Fruit fly (Drosophila melanogaster) whole organism, adult: ENCODE measurements around the gene Elp1.

ENCODE experiments used
- CG11617 ChIP-seq: fragments of 200-800 bp; sonication (Bioruptor generic); optimal IDR thresholded peaks from 2 replicates; lab custom pipeline; 2017; ENCODE audit warnings: mild to moderate bottlenecking, missing biosample characterization, missing genetic modification reagents, missing genetic modification characterization
- CG12768 ChIP-seq: fragments of 200-800 bp; sonication (Bioruptor generic); optimal IDR thresholded peaks from 2 replicates; lab custom pipeline; 2017; ENCODE audit warnings: missing biosample characterization, missing genetic modification characterization, mild to moderate bottlenecking, moderate library complexity, missing genetic modification reagents
- CG14711 ChIP-seq: fragments of 200-800 bp; sonication (Bioruptor generic); optimal IDR thresholded peaks from 2 replicates; lab custom pipeline; 2018; ENCODE audit warnings: missing biosample characterization, mild to moderate bottlenecking, missing genetic modification characterization, moderate library complexity
- CG1620 ChIP-seq: fragments of 200-800 bp; sonication (Bioruptor generic); optimal IDR thresholded peaks from 2 replicates; lab custom pipeline; 2016; ENCODE audit warnings: missing biosample characterization, missing genetic modification characterization
- CG33017 ChIP-seq: fragments of 200-800 bp; sonication (Bioruptor generic); optimal IDR thresholded peaks from 2 replicates; lab custom pipeline; 2018; ENCODE audit warnings: missing biosample characterization, mild to moderate bottlenecking, missing genetic modification characterization, moderate library complexity
- CG5204 ChIP-seq: fragments of 200-800 bp; sonication (Bioruptor generic); optimal IDR thresholded peaks from 2 replicates; lab custom pipeline; 2016; ENCODE audit warnings: missing biosample characterization, missing genetic modification characterization
- CG7045 ChIP-seq: fragments of 200-800 bp; sonication (Bioruptor generic); optimal IDR thresholded peaks from 2 replicates; lab custom pipeline; 2017; ENCODE audit warnings: missing biosample characterization, mild to moderate bottlenecking, missing genetic modification characterization
- CG7101 ChIP-seq: fragments of 200-800 bp; sonication (Bioruptor generic); optimal IDR thresholded peaks from 2 replicates; lab custom pipeline; 2018; ENCODE audit warnings: missing biosample characterization, mild to moderate bottlenecking, missing genetic modification characterization, moderate library complexity
- Clk ChIP-seq: fragments of 200-800 bp; sonication (Bioruptor generic); optimal IDR thresholded peaks from 2 replicates; lab custom pipeline; 2017; ENCODE audit warnings: missing biosample characterization, missing genetic modification characterization
- Crg-1 ChIP-seq: fragments of 200-800 bp; sonication (Bioruptor generic); optimal IDR thresholded peaks from 2 replicates; lab custom pipeline; 2016; ENCODE audit warnings: missing biosample characterization, missing genetic modification characterization
- Hr96 ChIP-seq: fragments of 200-800 bp; sonication (Bioruptor generic); optimal IDR thresholded peaks from 2 replicates; lab custom pipeline; 2016; ENCODE audit warnings: missing biosample characterization, missing genetic modification characterization
- Mnt ChIP-seq: fragments of 200-800 bp; sonication (Bioruptor generic); optimal IDR thresholded peaks from 2 replicates; lab custom pipeline; 2016; ENCODE audit warnings: missing biosample characterization, mild to moderate bottlenecking, missing genetic modification characterization
- bab1 ChIP-seq: fragments of 200-800 bp; sonication (Bioruptor generic); optimal IDR thresholded peaks from 3 replicates; lab custom pipeline; 2019; ENCODE audit warnings: missing biosample characterization, mild to moderate bottlenecking, missing genetic modification characterization, moderate library complexity
- cic ChIP-seq: fragments of 200-800 bp; sonication (Bioruptor generic); optimal IDR thresholded peaks from 2 replicates; lab custom pipeline; 2017; ENCODE audit warnings: missing biosample characterization, mild to moderate bottlenecking, missing genetic modification characterization, moderate library complexity
- cnc ChIP-seq, 2 experiments: fragments of >200 bp; optimal IDR thresholded peaks; 2 replicates each; lab custom pipeline; 2017
- kay ChIP-seq: fragments of 200-800 bp; sonication (Bioruptor generic); peaks from one replicate; lab custom pipeline; 2016; ENCODE audit warnings: missing biosample characterization, missing genetic modification characterization, borderline replicate concordance
- ovo ChIP-seq: fragments of 200-800 bp; sonication (Bioruptor generic); optimal IDR thresholded peaks from 2 replicates; lab custom pipeline; 2016; ENCODE audit warnings: missing biosample characterization, missing genetic modification characterization
- pad ChIP-seq: fragments of 200-800 bp; sonication (Bioruptor generic); optimal IDR thresholded peaks from 3 replicates; lab custom pipeline; 2017; ENCODE audit warnings: missing biosample characterization, missing genetic modification characterization, mild to moderate bottlenecking, moderate library complexity, missing genetic modification reagents
- tj ChIP-seq: fragments of 200-800 bp; sonication (Bioruptor generic); optimal IDR thresholded peaks from 3 replicates; lab custom pipeline; 2017; ENCODE audit warnings: missing biosample characterization, mild to moderate bottlenecking, missing genetic modification characterization, moderate library complexity
- toe ChIP-seq: fragments of 200-800 bp; sonication (Bioruptor generic); optimal IDR thresholded peaks from 2 replicates; lab custom pipeline; 2016; ENCODE audit warnings: missing biosample characterization, missing genetic modification characterization

Gene Elp1

dm6 chr3R:11679513-11679912, 28.7 kb downstream of the Elp1 start, which contains the start of the genes Taf12 and Ho:
Taf12 (minus strand) TSS chr3R:11679690.
Ho (plus strand) TSS chr3R:11679743.
- TF ChIP-seq ovo (GFP tag; lab: Kevin White, UChicago) (no peak), CG12768 (GFP tag; lab: Kevin White, UChicago) (no peak), CG7101 (tag; lab: Kevin White, UChicago) (peak; percentile 21), cic (GFP tag; lab: Kevin White, UChicago) (peak; percentile 32), CG11617 (GFP tag; lab: Kevin White, UChicago) (no peak), kay (GFP tag; lab: Kevin White, UChicago) (no peak), Mnt (GFP tag; lab: Kevin White, UChicago) (peak; percentile 45), tj (no peak), cnc (optimal IDR thresholded peaks at IDR 0.05; lab: Kevin White, UChicago) (no peak), Crg-1 (GFP tag; lab: Kevin White, UChicago) (no peak), CG14711 (peak; percentile 32), bab1 (GFP tag; lab: Kevin White, UChicago) (peak; percentile 38)

dm6 chr3R:11683675-11684074, 32.9 kb downstream of the Elp1 start:
- TF ChIP-seq Crg-1 (GFP tag; lab: Kevin White, UChicago) (no peak), cic (GFP tag; lab: Kevin White, UChicago) (peak; percentile 26), kay (GFP tag; lab: Kevin White, UChicago) (no peak), CG12768 (GFP tag; lab: Kevin White, UChicago) (peak; percentile 37)

DNA sequence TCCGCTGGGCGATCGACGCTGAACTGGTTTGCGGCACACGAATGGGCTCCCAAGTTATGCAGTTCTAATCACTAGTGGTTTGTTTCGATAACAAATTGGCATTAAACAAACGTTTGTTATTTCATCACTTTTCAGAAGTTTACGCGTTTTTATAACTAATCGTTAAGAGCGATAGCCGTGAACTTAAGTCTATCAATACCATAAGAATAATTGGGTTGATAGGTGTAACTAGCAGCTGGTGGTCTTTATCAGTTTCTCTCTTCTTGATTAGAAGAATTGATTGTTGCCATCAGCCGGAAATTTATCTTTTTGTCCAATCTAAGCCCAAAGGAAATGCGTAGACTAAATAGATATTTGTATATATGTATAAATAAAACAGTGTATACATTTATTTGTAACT, 33.5 kb downstream of the Elp1 start, which contains the start of gene CG6830:
Gene CG6830, minus strand, starts transcription at position 27 of the 400 bp plus-strand sequence.
- TF ChIP-seq tj = no peak
- TF ChIP-seq kay (GFP tag; lab: Kevin White, UChicago) = peak; percentile 29

dm6 chr3R:11688055-11688454, 37.3 kb downstream of the Elp1 start, which contains the start of gene CG6834:
CG6834 (minus strand) TSS chr3R:11688133.
- no peak for TF ChIP-seq pad (GFP tag; lab: Kevin White, UChicago)
- TF ChIP-seq toe (GFP tag; lab: Kevin White, UChicago) = no peak
- TF ChIP-seq cic (GFP tag; lab: Kevin White, UChicago) = peak; percentile 1
- no peak for TF ChIP-seq ovo (GFP tag; lab: Kevin White, UChicago)
- TF ChIP-seq CG7101 (tag; lab: Kevin White, UChicago) = peak; percentile 20
- TF ChIP-seq cnc (optimal IDR thresholded peaks at IDR 0.05; lab: Kevin White, UChicago) = no peak
- peak; percentile 24 for TF ChIP-seq CG33017 (tag; lab: Kevin White, UChicago)
- TF ChIP-seq CG14711 = no peak
- TF ChIP-seq kay (GFP tag; lab: Kevin White, UChicago) = peak; percentile 64
- no peak for TF ChIP-seq CG11617 (GFP tag; lab: Kevin White, UChicago)

DNA sequence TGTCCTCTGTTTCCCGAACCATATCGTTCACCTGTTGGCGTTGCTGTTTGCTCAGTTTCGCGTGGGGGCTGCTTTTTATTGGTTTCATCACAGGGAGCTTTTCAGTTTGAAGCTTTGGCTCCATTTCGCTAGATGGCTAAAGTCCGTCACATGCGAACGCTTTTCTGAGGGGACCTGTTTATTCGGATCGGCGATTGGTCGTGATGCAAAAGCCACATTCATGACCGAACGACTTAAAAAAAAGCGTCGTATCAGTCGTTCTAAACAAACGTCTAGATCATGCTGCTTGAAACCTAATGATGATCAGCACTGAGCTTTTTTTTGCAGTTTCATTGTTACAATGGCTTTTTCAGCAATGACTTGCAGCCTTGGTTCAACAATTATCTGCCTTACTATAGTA, 39.1 kb downstream of the Elp1 start, which contains the start of gene CG6908:
Gene CG6908, minus strand, starts transcription at position 152 of the 400 bp plus-strand sequence.
- peak; percentile 86 for TF ChIP-seq cic (GFP tag; lab: Kevin White, UChicago)
- TF ChIP-seq CG1620 (GFP tag; lab: Kevin White, UChicago) = no peak
- TF ChIP-seq CG7101 (tag; lab: Kevin White, UChicago) = no peak
- no peak for TF ChIP-seq toe (GFP tag; lab: Kevin White, UChicago)
- no peak for TF ChIP-seq CG5204 (GFP tag; lab: Kevin White, UChicago)
- peak; percentile 52 for TF ChIP-seq CG12768 (GFP tag; lab: Kevin White, UChicago)
- no peak for TF ChIP-seq bab1 (GFP tag; lab: Kevin White, UChicago)
- no peak for TF ChIP-seq CG14711
- peak; percentile 65 for TF ChIP-seq Mnt (GFP tag; lab: Kevin White, UChicago)
- no peak for TF ChIP-seq Crg-1 (GFP tag; lab: Kevin White, UChicago)
- no peak for TF ChIP-seq CG7045 (GFP tag; lab: Kevin White, UChicago)
- no peak for TF ChIP-seq CG11617 (GFP tag; lab: Kevin White, UChicago)
- no peak for TF ChIP-seq tj
- TF ChIP-seq Clk = no peak
- TF ChIP-seq ovo (GFP tag; lab: Kevin White, UChicago) = no peak
- peak; percentile 96 for TF ChIP-seq pad (GFP tag; lab: Kevin White, UChicago)
- peak; percentile 33 for TF ChIP-seq kay (GFP tag; lab: Kevin White, UChicago)
- TF ChIP-seq cnc (optimal IDR thresholded peaks at IDR 0.05; lab: Kevin White, UChicago) = peak; percentile 88 to 99
- TF ChIP-seq CG33017 (tag; lab: Kevin White, UChicago) = peak; percentile 42
- TF ChIP-seq Hr96 (GFP tag; lab: Kevin White, UChicago) = no peak

dm6 chr3R:11690857-11691471, 40.2 kb downstream of the Elp1 start:
- TF ChIP-seq tj (no peak), toe (GFP tag; lab: Kevin White, UChicago) (no peak), CG5204 (GFP tag; lab: Kevin White, UChicago) (no peak), CG1620 (GFP tag; lab: Kevin White, UChicago) (no peak), CG12768 (GFP tag; lab: Kevin White, UChicago) (no peak), CG33017 (tag; lab: Kevin White, UChicago) (no peak), bab1 (GFP tag; lab: Kevin White, UChicago) (no peak), CG7045 (GFP tag; lab: Kevin White, UChicago) (no peak), Crg-1 (GFP tag; lab: Kevin White, UChicago) (no peak), cic (GFP tag; lab: Kevin White, UChicago) (no peak), ovo (GFP tag; lab: Kevin White, UChicago) (no peak), CG7101 (tag; lab: Kevin White, UChicago) (no peak), Hr96 (GFP tag; lab: Kevin White, UChicago) (no peak), cnc (optimal IDR thresholded peaks at IDR 0.05; lab: Kevin White, UChicago) (no peak), pad (GFP tag; lab: Kevin White, UChicago) (no peak), CG14711 (no peak)
